Fruit fly (Drosophila melanogaster): ENCODE results near the gene Tie.

Tie gene

DNA sequence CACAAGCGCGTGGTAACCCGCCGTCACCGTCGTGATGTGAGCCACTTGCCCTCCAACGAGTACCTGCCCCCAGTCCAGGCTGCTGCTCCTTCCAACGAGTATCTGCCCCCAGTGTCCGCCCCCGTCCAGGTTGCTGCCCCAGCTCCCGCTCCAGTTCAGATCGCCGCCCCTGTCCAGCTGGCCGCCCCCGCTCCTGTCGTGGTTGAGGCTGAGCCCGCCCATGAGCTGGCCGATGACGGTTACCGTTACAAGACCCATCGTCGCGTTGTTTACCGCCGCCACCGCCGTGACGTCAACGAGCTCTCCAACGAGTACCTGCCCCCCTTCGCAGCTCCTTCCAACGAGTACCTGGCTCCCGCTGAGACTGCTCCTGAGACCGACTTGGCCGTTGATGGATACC is 51.2 kb downstream of the Tie start (continued):
- TF ChIP-seq Vsx1 (GFP tag; optimal IDR thresholded peaks at IDR 0.05) (no peak), CG16863 (GFP tag; optimal IDR thresholded peaks at IDR 0.05) (no peak), fd96Cb (tag; optimal IDR thresholded peaks at IDR 0.05) (no peak), cwo (GFP tag; optimal IDR thresholded peaks at IDR 0.05) (no peak), Hand (GFP tag; optimal IDR thresholded peaks at IDR 0.05) (no peak), aop (GFP tag; IDR thresholded peaks at IDR 0.05) (no peak), CG15269 (tag; optimal IDR thresholded peaks at IDR 0.05) (no peak), twi (tag; optimal IDR thresholded peaks at IDR 0.05) (no peak), lov (optimal IDR thresholded peaks at IDR 0.05) (no peak), lov (GFP tag; IDR thresholded peaks at IDR 0.05) (no peak), so (GFP tag; IDR thresholded peaks at IDR 0.05) (no peak), Ets97D (GFP tag; optimal IDR thresholded peaks at IDR 0.05) (no peak), az2 (GFP tag; optimal IDR thresholded peaks at IDR 0.05) (no peak), Rfx (GFP tag; IDR thresholded peaks at IDR 0.05) (peak; percentile 44), fd3F (GFP tag; optimal IDR thresholded peaks at IDR 0.05) (no peak), sisA (GFP tag; IDR thresholded peaks at IDR 0.05) (peak; percentile 23; the same call in 1 of the 2 replicates), MESR4 (GFP tag; optimal IDR thresholded peaks at IDR 0.05) (no peak), kni (GFP tag; optimal IDR thresholded peaks at IDR 0.05) (no peak), CG12769 (tag; optimal IDR thresholded peaks at IDR 0.05) (peak; percentile 20), CG6254 (GFP tag; optimal IDR thresholded peaks at IDR 0.05) (no peak), psq (GFP tag; optimal IDR thresholded peaks at IDR 0.05) (no peak), gsb (GFP tag; IDR thresholded peaks at IDR 0.05) (0 out of 2 replicates have a peak, but pooled peaks have one; percentile 16), CG18764 (GFP tag; optimal IDR thresholded peaks at IDR 0.05) (no peak), klu (GFP tag; IDR thresholded peaks at IDR 0.05) (peak; percentile 46; the same call in 1 of the 2 replicates), sim (GFP tag; IDR thresholded peaks at IDR 0.05) (no peak), rib (GFP tag; IDR thresholded peaks at IDR 0.05) (peak; percentile 30; the same call in 1 of the 2 replicates), Aef1 (GFP tag; IDR thresholded peaks at IDR 0.05) (0 out of 3 replicates have a peak, but pooled peaks have one; percentile 10), Doc3 (GFP tag; IDR thresholded peaks at IDR 0.05; ENCODE audit: partially characterized antibody) (no peak), CG2120 (GFP tag; optimal IDR thresholded peaks at IDR 0.05) (no peak), CG14441 (GFP tag; IDR thresholded peaks at IDR 0.05) (0 out of 2 replicates have a peak, but pooled peaks have one; percentile 5), Gug (GFP tag; IDR thresholded peaks at IDR 0.05) (peak; percentile 4; the same call in 1 of the 4 replicates), CG4404 (GFP tag; IDR thresholded peaks at IDR 0.05) (peak; percentile 35; the same call in 1 of the 2 replicates), CG9797 (GFP tag; optimal IDR thresholded peaks at IDR 0.05) (no peak), Bgb (GFP tag; IDR thresholded peaks at IDR 0.05; ENCODE audit: partially characterized antibody) (no peak), nom (GFP tag; optimal IDR thresholded peaks at IDR 0.05) (no peak), dan (GFP tag; IDR thresholded peaks at IDR 0.05) (no peak), crc (GFP tag; optimal IDR thresholded peaks at IDR 0.05) (no peak), Neu2 (GFP tag; optimal IDR thresholded peaks at IDR 0.05; ENCODE audit: borderline replicate concordance) (no peak), CG3407 (GFP tag; optimal IDR thresholded peaks at IDR 0.05) (no peak), insv (GFP tag; optimal IDR thresholded peaks at IDR 0.05) (no peak), Med (GFP tag) (peak; percentile 11), E2f2 (GFP tag; IDR thresholded peaks at IDR 0.05) (no peak), NK7.1 (GFP tag; optimal IDR thresholded peaks at IDR 0.05) (no peak), Ptx1 (GFP tag; IDR thresholded peaks at IDR 0.05) (0 out of 2 replicates have a peak, but pooled peaks have one; percentile 12), CG7963 (GFP tag; IDR thresholded peaks at IDR 0.05; ENCODE audit: partially characterized antibody) (0 out of 3 replicates have a peak, but pooled peaks have one; percentile 29), org-1 (GFP tag; optimal IDR thresholded peaks at IDR 0.05) (no peak), al (GFP tag; IDR thresholded peaks at IDR 0.05) (0 out of 2 replicates have a peak, but pooled peaks have one; percentile 4), dmrt11E (tag; optimal IDR thresholded peaks at IDR 0.05) (no peak), sob (GFP tag; IDR thresholded peaks at IDR 0.05) (0 out of 2 replicates have a peak, but pooled peaks have one; percentile 9), CG18619 (GFP tag; optimal IDR thresholded peaks at IDR 0.05) (no peak), dysf (GFP tag; IDR thresholded peaks at IDR 0.05) (0 out of 3 replicates have a peak, but pooled peaks have one; percentile 25)

Measured in whole organism, embryonic.